Worm (Caenorhabditis elegans): Measurements from ENCODE around the gene clec-162.

DNA sequence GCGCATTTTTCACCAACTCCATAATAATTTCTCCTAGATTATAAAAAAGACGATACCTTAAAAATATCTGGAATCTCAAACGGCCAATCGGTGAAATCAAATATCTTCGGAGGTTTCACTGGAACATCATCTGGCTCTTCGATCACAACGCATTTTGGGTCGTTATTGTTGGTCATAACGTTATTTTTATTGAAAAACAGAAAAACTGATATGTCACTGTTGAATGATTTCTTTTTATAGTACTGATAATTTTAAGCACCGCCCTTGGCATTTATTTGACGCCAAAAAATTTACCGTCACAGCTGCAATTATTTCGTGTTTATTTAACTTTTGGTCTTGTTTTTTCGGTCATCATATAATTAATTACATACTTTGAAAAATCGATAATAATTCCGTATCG, 35.0 kb downstream of the clec-162 start, which contains the start of gene best-5:
- TF ChIP-seq ztf-4 (tag; optimal IDR thresholded peaks at IDR 0.05) = no peak
- no peak for TF ChIP-seq pqm-1 (tag; optimal IDR thresholded peaks at IDR 0.05)
